Worm (Caenorhabditis elegans) whole organism, early embryonic: ENCODE data around the gene C54E10.3.

Source experiments
- B0310.2 ChIP-seq: sonication (generic microtip); optimal IDR thresholded peaks from 2 replicates; lab custom pipeline; 2016; ENCODE audit warnings: mild to moderate bottlenecking, missing genetic modification characterization, missing compliant biosample characterization
- F13C5.2 ChIP-seq: sonication (generic microtip); optimal IDR thresholded peaks from 2 replicates; lab custom pipeline; 2017; ENCODE audit warnings: mild to moderate bottlenecking, missing genetic modification characterization, inconsistent platforms, missing compliant biosample characterization
- ama-1 ChIP-seq: fragments of 150-350 bp; optimal IDR thresholded peaks from 2 replicates; lab custom pipeline; 2014
- ceh-13 ChIP-seq: fragments of 200-800 bp; sonication (Bioruptor generic); optimal IDR thresholded peaks from 2 replicates; lab custom pipeline; 2018; ENCODE audit warnings: mild to moderate bottlenecking, missing genetic modification characterization, missing compliant biosample characterization
- ceh-36 ChIP-seq: sonication (generic microtip); optimal IDR thresholded peaks from 2 replicates; lab custom pipeline; 2016; ENCODE audit warnings: missing genetic modification characterization, inconsistent platforms, missing compliant biosample characterization
- ets-7 ChIP-seq: sonication (generic microtip); optimal IDR thresholded peaks from 2 replicates; lab custom pipeline; 2016; ENCODE audit warnings: missing genotype, missing genetic modification characterization, missing compliant biosample characterization
- flt-1 ChIP-seq: fragments of 200-800 bp; sonication (Bioruptor generic); IDR thresholded peaks from 2 replicates; pipeline ENCODE4 v1.3.6; 2022; ENCODE audit warnings: missing genetic modification characterization, missing compliant biosample characterization
- hmg-4 ChIP-seq: fragments of 200-800 bp; sonication (Bioruptor generic); optimal IDR thresholded peaks from 2 replicates; lab custom pipeline; 2018; ENCODE audit warnings: mild to moderate bottlenecking, missing genetic modification characterization, missing compliant biosample characterization
- hnd-1 ChIP-seq: sonication (generic microtip); optimal IDR thresholded peaks from 2 replicates; lab custom pipeline; 2016; ENCODE audit warnings: missing genetic modification characterization, missing compliant biosample characterization
- pes-1 ChIP-seq: fragments of 200-800 bp; sonication (Bioruptor generic); IDR thresholded peaks from 2 replicates; pipeline ENCODE4 v1.3.6; 2022; ENCODE audit warnings: missing genetic modification reagents, missing genetic modification characterization, missing compliant biosample characterization
- scrt-1 ChIP-seq: fragments of 200-800 bp; sonication (Bioruptor generic); IDR thresholded peaks from 2 replicates; pipeline ENCODE4 v1.3.6; 2022; ENCODE audit warnings: missing genetic modification characterization, missing compliant biosample characterization
- sea-1 ChIP-seq: fragments of 200-800 bp; sonication (Bioruptor generic); conservative IDR thresholded peaks from 2 replicates; pipeline ENCODE4 v1.3.6; 2022; ENCODE audit warnings: missing genetic modification characterization, missing compliant biosample characterization
- tbx-11 ChIP-seq: fragments of 200-800 bp; sonication (Bioruptor generic); IDR thresholded peaks from 2 replicates; pipeline ENCODE4 v1.3.6; 2022; ENCODE audit warnings: missing genetic modification characterization, missing compliant biosample characterization
- tra-4 ChIP-seq: sonication (generic microtip); optimal IDR thresholded peaks from 2 replicates; lab custom pipeline; 2017; ENCODE audit warnings: missing genetic modification characterization, missing compliant biosample characterization

DNA sequence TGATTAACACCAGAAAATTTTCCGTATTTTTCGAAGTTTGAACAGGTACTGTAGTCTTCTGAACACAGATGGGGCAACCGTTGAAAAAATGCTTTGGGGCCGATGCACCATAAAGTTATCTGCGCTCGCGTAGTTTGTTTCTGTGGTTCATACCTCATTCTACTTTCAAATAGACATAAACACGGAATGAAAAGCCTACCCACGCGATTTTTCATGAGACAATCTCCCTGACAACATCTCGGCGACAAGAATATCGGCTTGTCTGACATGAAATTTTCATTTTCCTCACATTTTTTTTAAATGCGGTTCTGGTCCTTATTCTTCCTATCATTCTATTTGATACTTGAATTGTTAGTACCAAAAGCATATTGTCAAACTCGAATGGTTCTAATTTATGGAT, 38.0 kb upstream of the C54E10.3 start, which contains the start of gene clec-257:
- TF ChIP-seq B0310.2 (tag; lab: Kevin White, UChicago), result no peak
- TF ChIP-seq flt-1 (GFP tag; lab: Robert Waterston, UW), result no peak
- no peak for TF ChIP-seq tbx-11 (GFP tag; lab: Robert Waterston, UW)
- TF ChIP-seq scrt-1 (GFP tag; lab: Robert Waterston, UW), result no peak
- no peak for TF ChIP-seq ama-1
- TF ChIP-seq hnd-1 (tag; lab: Kevin White, UChicago), result no peak
- no peak for TF ChIP-seq tra-4
- TF ChIP-seq ceh-36 (tag; lab: Kevin White, UChicago), result no peak
- no peak for TF ChIP-seq ets-7 (tag; lab: Kevin White, UChicago)
- TF ChIP-seq ceh-13, result no peak
- no peak for TF ChIP-seq pes-1 (GFP tag; lab: Robert Waterston, UW)
- no peak for TF ChIP-seq F13C5.2 (tag; lab: Kevin White, UChicago)
- no peak for TF ChIP-seq hmg-4 (GFP tag; lab: Kevin White, UChicago)
- no peak for TF ChIP-seq sea-1 (GFP tag; lab: Robert Waterston, UW)
